Worm (Caenorhabditis elegans) whole organism, midembryonic: ENCODE results near the gene cln-3.1.

Source experiments
- flt-1 ChIP-seq: fragments of 200-800 bp; sonication (Bioruptor generic); IDR thresholded peaks from 2 replicates; pipeline ENCODE4 v1.3.6; 2022; ENCODE audit warnings: missing genetic modification characterization, missing compliant biosample characterization
- med-1 ChIP-seq: sonication (generic microtip); optimal IDR thresholded peaks from 2 replicates; lab custom pipeline; 2017; ENCODE audit warnings: missing genetic modification characterization, mild to moderate bottlenecking, missing compliant biosample characterization, antibody characterized with exemption, missing genetic modification reagents; ENCODE audit not compliant: insufficient read depth
- ztf-23 ChIP-seq: fragments of 200-800 bp; sonication (Bioruptor generic); IDR thresholded peaks from 2 replicates; pipeline ENCODE4 v1.3.6; 2022; ENCODE audit warnings: missing genetic modification reagents, missing genetic modification characterization, missing compliant biosample characterization

- no peak for TF ChIP-seq flt-1 (GFP tag; lab: Robert Waterston, UW)
- TF ChIP-seq med-1 (GFP tag; lab: Kevin White, UChicago): no peak
- TF ChIP-seq ztf-23 (GFP tag; lab: Robert Waterston, UW): no peak
Observed at ce11 chrV:11271051-11271450, 5.6 kb upstream of the cln-3.1 start, which contains the start of gene clec-222.
